Fruit fly (Drosophila melanogaster) whole organism, embryonic: ENCODE results near the gene Fam92.

ENCODE experiments used
- ATbp ChIP-seq: fragments of 200-800 bp; sonication (Bioruptor generic); optimal IDR thresholded peaks from 2 replicates; lab custom pipeline; 2017; ENCODE audit warnings: missing biosample characterization, mild to moderate bottlenecking, missing genetic modification characterization, missing genetic modification reagents
- Atf-2 ChIP-seq: fragments of 200-800 bp; sonication (Bioruptor generic); optimal IDR thresholded peaks from 2 replicates; lab custom pipeline; 2016; ENCODE audit warnings: missing biosample characterization, missing genetic modification characterization
- CG10267 ChIP-seq: fragments of 200-800 bp; sonication (Bioruptor generic); optimal IDR thresholded peaks from 2 replicates; lab custom pipeline; 2018; ENCODE audit warnings: missing biosample characterization, mild to moderate bottlenecking, missing genetic modification characterization, moderate library complexity
- CG10366 ChIP-seq: fragments of 200-800 bp; sonication (Bioruptor generic); IDR thresholded peaks from 2 replicates; pipeline ENCODE4 v1.3.6; 2022; ENCODE audit warnings: missing biosample characterization, missing genetic modification characterization
- CG12104 ChIP-seq: fragments of 200-800 bp; sonication (Bioruptor generic); optimal IDR thresholded peaks from 3 replicates; lab custom pipeline; 2016; ENCODE audit warnings: missing biosample characterization, missing genetic modification characterization
- CG13424 ChIP-seq: fragments of 200-800 bp; sonication (Bioruptor generic); optimal IDR thresholded peaks from 2 replicates; lab custom pipeline; 2019; ENCODE audit warnings: missing biosample characterization, mild to moderate bottlenecking, missing genetic modification characterization, moderate library complexity
- CG14050 ChIP-seq: fragments of 200-800 bp; sonication (Bioruptor generic); IDR thresholded peaks from 3 replicates; pipeline ENCODE4 v1.3.6; 2022; ENCODE audit warnings: missing biosample characterization, missing genetic modification characterization
- CG1529 ChIP-seq: fragments of 200-800 bp; sonication (Bioruptor generic); optimal IDR thresholded peaks from 3 replicates; lab custom pipeline; 2018; ENCODE audit warnings: missing biosample characterization, missing genetic modification characterization
- CG1603 ChIP-seq: fragments of 200-800 bp; sonication (Bioruptor generic); optimal IDR thresholded peaks from 2 replicates; lab custom pipeline; 2019; ENCODE audit warnings: missing biosample characterization, mild to moderate bottlenecking, missing genetic modification characterization, moderate library complexity
- CG17385 ChIP-seq: fragments of 200-800 bp; sonication (Bioruptor generic); optimal IDR thresholded peaks from 3 replicates; lab custom pipeline; 2018; ENCODE audit warnings: missing biosample characterization, mild to moderate bottlenecking, missing genetic modification characterization
- CG17568 ChIP-seq: fragments of 200-800 bp; sonication (Bioruptor generic); optimal IDR thresholded peaks from 2 replicates; lab custom pipeline; 2018; ENCODE audit warnings: missing biosample characterization, mild to moderate bottlenecking, missing genetic modification characterization, moderate library complexity
- CG1832 ChIP-seq: fragments of 200-800 bp; sonication (Bioruptor generic); optimal IDR thresholded peaks from 2 replicates; lab custom pipeline; 2017; ENCODE audit warnings: missing biosample characterization, mild to moderate bottlenecking, missing genetic modification characterization, inconsistent platforms
- CG18599 ChIP-seq: fragments of 200-800 bp; sonication (Bioruptor generic); optimal IDR thresholded peaks from 3 replicates; lab custom pipeline; 2017; ENCODE audit warnings: missing biosample characterization, missing genetic modification characterization, mild to moderate bottlenecking, moderate library complexity, missing genetic modification reagents
- CG2199 ChIP-seq: fragments of 200-800 bp; sonication (Bioruptor generic); IDR thresholded peaks from 3 replicates; pipeline ENCODE4 v1.3.6; 2022; ENCODE audit warnings: missing biosample characterization, missing genetic modification characterization
- CG31441 ChIP-seq: fragments of 200-800 bp; sonication (Bioruptor generic); IDR thresholded peaks from 2 replicates; pipeline ENCODE4 v1.3.6; 2022; ENCODE audit warnings: missing biosample characterization, missing genetic modification characterization
- CG34376 ChIP-seq: fragments of 200-800 bp; sonication (Bioruptor generic); optimal IDR thresholded peaks from 2 replicates; lab custom pipeline; 2018; ENCODE audit warnings: missing biosample characterization, mild to moderate bottlenecking, missing genetic modification characterization
- CG34422 ChIP-seq: fragments of 200-800 bp; sonication (Bioruptor generic); IDR thresholded peaks from 3 replicates; pipeline ENCODE4 v1.3.6; 2022; ENCODE audit warnings: missing biosample characterization, missing genetic modification characterization
- CG3838 ChIP-seq: fragments of 200-800 bp; sonication (Bioruptor generic); optimal IDR thresholded peaks from 3 replicates; lab custom pipeline; 2016; ENCODE audit warnings: missing biosample characterization, missing genetic modification characterization
- CG4730 ChIP-seq: fragments of 200-800 bp; sonication (Bioruptor generic); IDR thresholded peaks from 2 replicates; pipeline ENCODE4 v1.3.6; 2022; ENCODE audit warnings: missing biosample characterization, missing genetic modification characterization
- CG6254 ChIP-seq: fragments of 200-800 bp; sonication (Bioruptor generic); optimal IDR thresholded peaks from 3 replicates; lab custom pipeline; 2017; ENCODE audit warnings: mild to moderate bottlenecking, missing biosample characterization, missing genetic modification reagents, missing genetic modification characterization
- CG6654 ChIP-seq: fragments of 200-800 bp; sonication (Bioruptor generic); optimal IDR thresholded peaks from 2 replicates; lab custom pipeline; 2017; ENCODE audit warnings: missing biosample characterization, mild to moderate bottlenecking, missing genetic modification characterization
- CG8281 ChIP-seq: fragments of 200-800 bp; sonication (Bioruptor generic); optimal IDR thresholded peaks from 2 replicates; lab custom pipeline; 2018; ENCODE audit warnings: missing biosample characterization, mild to moderate bottlenecking, missing genetic modification characterization, moderate library complexity
- CG8388 ChIP-seq: fragments of 200-800 bp; sonication (Bioruptor generic); optimal IDR thresholded peaks from 2 replicates; lab custom pipeline; 2019; ENCODE audit warnings: missing biosample characterization, mild to moderate bottlenecking, missing genetic modification characterization, moderate library complexity
- CG9609 ChIP-seq: fragments of 200-800 bp; sonication (Bioruptor generic); optimal IDR thresholded peaks from 3 replicates; lab custom pipeline; 2016; ENCODE audit warnings: missing biosample characterization, missing genetic modification characterization
- CG9932 ChIP-seq: fragments of 200-800 bp; sonication (Bioruptor generic); IDR thresholded peaks from 2 replicates; pipeline ENCODE4 v1.3.6; 2022; ENCODE audit warnings: missing biosample characterization, missing genetic modification characterization
- CTCF ChIP-seq: fragments of 200-800 bp; sonication (Bioruptor generic); optimal IDR thresholded peaks from 2 replicates; lab custom pipeline; 2017; ENCODE audit warnings: missing biosample characterization, mild to moderate bottlenecking, missing genetic modification characterization, moderate library complexity
- Camta ChIP-seq: fragments of 200-800 bp; sonication (Bioruptor generic); optimal IDR thresholded peaks from 2 replicates; lab custom pipeline; 2016; ENCODE audit warnings: missing biosample characterization, missing genetic modification characterization
- CrebB ChIP-seq: fragments of 200-800 bp; sonication (Bioruptor generic); optimal IDR thresholded peaks from 3 replicates; lab custom pipeline; 2018; ENCODE audit warnings: missing biosample characterization, mild to moderate bottlenecking, missing genetic modification characterization
- Deaf1 ChIP-seq: fragments of 200-800 bp; optimal IDR thresholded peaks from 3 replicates; lab custom pipeline; 2019; ENCODE audit warnings: missing biosample characterization, mild to moderate bottlenecking, missing genetic modification characterization, moderate library complexity
- NfI ChIP-seq: fragments of 200-800 bp; sonication (Bioruptor generic); optimal IDR thresholded peaks from 3 replicates; lab custom pipeline; 2018; ENCODE audit warnings: missing biosample characterization, mild to moderate bottlenecking, missing genetic modification characterization, moderate library complexity
- Oli ChIP-seq: fragments of 200-800 bp; sonication (Bioruptor generic); optimal IDR thresholded peaks from 2 replicates; lab custom pipeline; 2018; ENCODE audit warnings: missing biosample characterization, mild to moderate bottlenecking, missing genetic modification characterization, moderate library complexity
- Side ChIP-seq: fragments of 200-800 bp; sonication (Bioruptor generic); optimal IDR thresholded peaks from 2 replicates; lab custom pipeline; 2016; ENCODE audit warnings: missing biosample characterization, missing genetic modification characterization
- Six4 ChIP-seq: fragments of 200-800 bp; sonication (Bioruptor generic); optimal IDR thresholded peaks from 2 replicates; lab custom pipeline; 2016; ENCODE audit warnings: missing biosample characterization, missing genetic modification characterization
- Stat92E ChIP-seq, 3 experiments: fragments of >200 bp in 2 of 3; fragments of 200-800 bp in 1 of 3; sonication (Bioruptor generic) in 1 of 3; optimal IDR thresholded peaks; 2 replicates each; lab custom pipeline; 2017 to 2019; ENCODE audit warnings: missing biosample characterization in 3 of 3, missing genetic modification characterization in 3 of 3, mild to moderate bottlenecking in 1 of 3, moderate library complexity in 1 of 3
- ab ChIP-seq: fragments of 200-800 bp; sonication (Bioruptor generic); optimal IDR thresholded peaks from 2 replicates; lab custom pipeline; 2016; ENCODE audit warnings: missing biosample characterization, missing genetic modification characterization
- ase ChIP-seq: fragments of 200-800 bp; sonication (Bioruptor generic); IDR thresholded peaks from 3 replicates; pipeline ENCODE4 v1.3.6; 2022; ENCODE audit warnings: missing biosample characterization, missing genetic modification characterization
- bab2 ChIP-seq: fragments of 200-800 bp; sonication (Bioruptor generic); optimal IDR thresholded peaks from 2 replicates; lab custom pipeline; 2016; ENCODE audit warnings: missing biosample characterization, missing genetic modification characterization
- bigmax ChIP-seq: fragments of 200-800 bp; sonication (Bioruptor generic); optimal IDR thresholded peaks from 2 replicates; lab custom pipeline; 2018; ENCODE audit warnings: missing biosample characterization, mild to moderate bottlenecking, missing genetic modification characterization
- gt ChIP-seq: fragments of 200-800 bp; sonication (Bioruptor generic); IDR thresholded peaks from 2 replicates; pipeline ENCODE4 v1.3.6; 2022; ENCODE audit warnings: missing biosample characterization, missing genetic modification characterization
- hb ChIP-seq: fragments of 200-800 bp; sonication (Bioruptor generic); IDR thresholded peaks from 3 replicates; pipeline ENCODE4 v1.3.6; 2022; ENCODE audit warnings: missing biosample characterization, missing genetic modification characterization; ENCODE audit not compliant: partially characterized antibody
- knrl ChIP-seq: fragments of 200-800 bp; sonication (Bioruptor generic); IDR thresholded peaks from 3 replicates; pipeline ENCODE4 v1.3.6; 2022; ENCODE audit warnings: missing biosample characterization, missing genetic modification characterization; ENCODE audit not compliant: partially characterized antibody
- lmd ChIP-seq: fragments of 200-800 bp; sonication (Bioruptor generic); IDR thresholded peaks from 2 replicates; pipeline ENCODE4 v1.3.6; 2022; ENCODE audit warnings: missing biosample characterization, missing genetic modification characterization
- luna ChIP-seq: fragments of 200-800 bp; sonication (Bioruptor generic); optimal IDR thresholded peaks from 2 replicates; lab custom pipeline; 2016; ENCODE audit warnings: missing biosample characterization, missing genetic modification characterization
- otp ChIP-seq: fragments of 200-800 bp; sonication (Bioruptor generic); IDR thresholded peaks from 3 replicates; pipeline ENCODE4, ENCODE4 v1.3.6; 2022; ENCODE audit warnings: missing biosample characterization, missing genetic modification characterization
- schlank ChIP-seq: fragments of 200-800 bp; sonication (Bioruptor generic); optimal IDR thresholded peaks from 2 replicates; lab custom pipeline; 2018; ENCODE audit warnings: missing biosample characterization, mild to moderate bottlenecking, missing genetic modification characterization
- sisA ChIP-seq: fragments of 200-800 bp; sonication (Bioruptor generic); IDR thresholded peaks from 2 replicates; pipeline ENCODE4 v1.3.6; 2022; ENCODE audit warnings: missing biosample characterization, missing genetic modification characterization
- slbo ChIP-seq: fragments of 200-800 bp; sonication (Bioruptor generic); IDR thresholded peaks from 2 replicates; pipeline ENCODE4 v1.3.6; 2022; ENCODE audit warnings: missing biosample characterization, missing genetic modification characterization
- sqz ChIP-seq: fragments of 200-800 bp; sonication (Bioruptor generic); optimal IDR thresholded peaks from 3 replicates; lab custom pipeline; 2018; ENCODE audit warnings: missing biosample characterization, mild to moderate bottlenecking, missing genetic modification characterization
- stc ChIP-seq: fragments of 200-800 bp; sonication (Bioruptor generic); IDR thresholded peaks from 2 replicates; pipeline ENCODE4 v1.3.6; 2022; ENCODE audit warnings: missing biosample characterization, missing genetic modification characterization
- tin ChIP-seq: fragments of 200-800 bp; sonication (Bioruptor generic); optimal IDR thresholded peaks from 3 replicates; lab custom pipeline; 2016; ENCODE audit warnings: missing biosample characterization, missing genetic modification characterization
- vvl ChIP-seq: fragments of 200-800 bp; sonication (Bioruptor generic); IDR thresholded peaks from 2 replicates; pipeline ENCODE4 v1.3.6; 2022; ENCODE audit warnings: missing biosample characterization, missing genetic modification characterization
- wdn ChIP-seq: fragments of 200-800 bp; sonication (Bioruptor generic); IDR thresholded peaks from 2 replicates; pipeline ENCODE4 v1.3.6; 2022; ENCODE audit warnings: missing biosample characterization, missing genetic modification characterization
- wor ChIP-seq: fragments of 200-800 bp; sonication (Bioruptor generic); IDR thresholded peaks from 2 replicates; pipeline ENCODE4 v1.3.6; 2022; ENCODE audit warnings: missing biosample characterization, missing genetic modification characterization

Gene Fam92

DNA sequence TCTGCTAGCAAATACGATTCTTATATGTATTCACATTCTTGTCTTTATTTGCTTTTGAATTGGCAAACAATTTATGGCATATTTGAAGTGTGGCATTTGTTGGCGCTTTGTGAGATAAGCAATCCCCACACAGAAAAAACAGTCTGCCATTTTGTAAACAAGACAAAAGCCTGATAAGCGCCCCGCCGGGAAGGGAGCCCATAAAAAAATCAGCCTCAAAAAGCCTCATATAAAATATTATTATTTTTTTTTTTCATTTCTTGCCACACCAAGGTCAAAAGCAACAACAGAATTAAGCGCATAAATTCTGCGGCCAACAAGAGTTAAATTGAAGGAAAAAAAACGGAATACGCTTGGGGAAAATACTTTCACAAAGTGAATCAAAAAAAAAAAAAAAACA is 50.6 kb downstream of the Fam92 start (continued):
- TF ChIP-seq luna (GFP tag; lab: Kevin White, UChicago) (no peak), CG3838 (GFP tag; lab: Kevin White, UChicago) (no peak), tin (GFP tag; lab: Kevin White, UChicago) (no peak), Deaf1 (tag; lab: Kevin White, UChicago) (no peak), CG4730 (GFP tag; lab: Robert Waterston, UW) (no peak), CG9932 (GFP tag; lab: Robert Waterston, UW) (no peak), CG9609 (GFP tag; lab: Kevin White, UChicago) (no peak), CrebB (tag; lab: Kevin White, UChicago) (peak; percentile 39), Atf-2 (GFP tag; lab: Kevin White, UChicago) (no peak), schlank (no peak), CTCF (GFP tag; lab: Kevin White, UChicago) (no peak), lmd (GFP tag; lab: Robert Waterston, UW) (no peak), CG17568 (peak; percentile 64), Six4 (GFP tag; lab: Kevin White, UChicago) (no peak), CG6654 (no peak), ase (no peak), CG13424 (tag; lab: Kevin White, UChicago) (no peak), gt (GFP tag; lab: Robert Waterston, UW) (no peak), CG14050 (GFP tag; lab: Robert Waterston, UW) (no peak), CG8281 (tag; lab: Kevin White, UChicago) (peak; percentile 23), slbo (GFP tag; lab: Robert Waterston, UW) (no peak), bigmax (GFP tag; lab: Kevin White, UChicago) (no peak), CG1832 (GFP tag; lab: Kevin White, UChicago) (no peak), stc (no peak), Camta (GFP tag; lab: Kevin White, UChicago) (no peak), CG1603 (no peak), wdn (GFP tag; lab: Robert Waterston, UW) (no peak), wor (no peak), otp (no peak), CG12104 (GFP tag; lab: Kevin White, UChicago) (peak; percentile 12), CG34376 (GFP tag; lab: Kevin White, UChicago) (peak; percentile 73), ATbp (GFP tag; lab: Kevin White, UChicago) (peak; percentile 39), CG17385 (GFP tag; lab: Kevin White, UChicago) (peak; percentile 38), sisA (GFP tag; lab: Robert Waterston, UW) (no peak), Stat92E (GFP tag; optimal IDR thresholded peaks at IDR 0.05; lab: Kevin White, UChicago) (no peak), CG8388 (no peak), bab2 (GFP tag; lab: Kevin White, UChicago) (no peak), vvl (GFP tag; lab: Robert Waterston, UW) (0 out of 2 replicates have a peak, but pooled peaks have one; percentile 19), CG6254 (GFP tag; lab: Kevin White, UChicago) (no peak), sqz (GFP tag; lab: Kevin White, UChicago) (peak; percentile 84), CG31441 (GFP tag; lab: Robert Waterston, UW) (no peak), CG2199 (GFP tag; lab: Robert Waterston, UW) (no peak), CG10366 (GFP tag; lab: Robert Waterston, UW) (no peak), CG10267 (tag; lab: Kevin White, UChicago) (no peak), NfI (GFP tag; lab: Kevin White, UChicago) (no peak), CG1529 (GFP tag; lab: Kevin White, UChicago) (no peak), knrl (GFP tag; lab: Robert Waterston, UW) (no peak), Oli (no peak), hb (GFP tag; lab: Robert Waterston, UW) (no peak), CG18599 (GFP tag; lab: Kevin White, UChicago) (peak; percentile 53), ab (GFP tag; lab: Kevin White, UChicago) (no peak), Side (GFP tag; lab: Kevin White, UChicago) (no peak), CG34422 (GFP tag; lab: Robert Waterston, UW) (no peak)
